Worm (Caenorhabditis elegans) whole organism, L4 larva: Measurements from ENCODE around the gene B0416.3.

Experiments used
- F26F4.8 ChIP-seq: fragments of 200-800 bp; sonication (Bioruptor generic); conservative IDR thresholded peaks from 2 replicates; pipeline ENCODE4 v1.3.6; 2022; ENCODE audit warnings: missing genetic modification characterization, missing compliant biosample characterization
- F44E2.7 ChIP-seq: fragments of 200-800 bp; sonication (Bioruptor generic); IDR thresholded peaks from 2 replicates; pipeline ENCODE4 v2.1.2; 2022; ENCODE audit warnings: missing genetic modification characterization, missing compliant biosample characterization
- R02D3.7 ChIP-seq: fragments of 150-350 bp; sonication (generic microtip); optimal IDR thresholded peaks from 3 replicates; lab custom pipeline; 2014; ENCODE audit warnings: missing biosample characterization, missing genetic modification characterization
- T20F7.1 ChIP-seq: fragments of 200-800 bp; sonication (Bioruptor generic); optimal IDR thresholded peaks from 2 replicates; lab custom pipeline; 2018; ENCODE audit warnings: mild to moderate bottlenecking, missing genetic modification characterization, missing compliant biosample characterization
- Y75B8A.6 ChIP-seq: fragments of 200-800 bp; sonication (Bioruptor generic); IDR thresholded peaks from 2 replicates; pipeline ENCODE4 v1.3.6; 2022; ENCODE audit warnings: missing genetic modification reagents, missing genetic modification characterization, missing compliant biosample characterization
- ZK337.2 ChIP-seq: fragments of 200-800 bp; sonication (Bioruptor generic); IDR thresholded peaks from 2 replicates; pipeline ENCODE4 v1.3.6; 2022; ENCODE audit warnings: missing genetic modification reagents, missing genetic modification characterization, missing compliant biosample characterization
- ZK546.5 ChIP-seq, 2 experiments: sonication (generic microtip); optimal IDR thresholded peaks; 2 replicates each; lab custom pipeline; 2017; ENCODE audit warnings: missing biosample characterization in 2 of 2, missing genetic modification characterization in 2 of 2
- aha-1 ChIP-seq: fragments of 150-350 bp; peaks from one replicate; lab custom pipeline; 2014; ENCODE audit warnings: missing biosample characterization, missing genetic modification characterization
- attf-4 ChIP-seq: sonication (generic microtip); optimal IDR thresholded peaks from 3 replicates; lab custom pipeline; 2017; ENCODE audit warnings: missing biosample characterization, missing genetic modification characterization
- ceh-20 ChIP-seq: fragments of 200-800 bp; sonication (Bioruptor generic); IDR thresholded peaks from 2 replicates; pipeline ENCODE4 v1.3.6; 2022; ENCODE audit warnings: missing genetic modification reagents, missing genetic modification characterization, missing compliant biosample characterization
- ceh-28 ChIP-seq: fragments of 150-350 bp; optimal IDR thresholded peaks from 2 replicates; lab custom pipeline; 2014; ENCODE audit warnings: missing biosample characterization, missing genetic modification reagents, missing genetic modification characterization
- ceh-32 ChIP-seq: sonication (generic microtip); optimal IDR thresholded peaks from 2 replicates; lab custom pipeline; 2016; ENCODE audit warnings: mild to moderate bottlenecking, missing genetic modification characterization, missing compliant biosample characterization; ENCODE audit not compliant: poor library complexity
- ceh-44 ChIP-seq: fragments of 200-800 bp; sonication (Bioruptor generic); IDR thresholded peaks from 2 replicates; pipeline ENCODE4 v1.3.6; 2022; ENCODE audit warnings: missing genetic modification reagents, missing genetic modification characterization, missing compliant biosample characterization
- ceh-62 ChIP-seq: sonication (generic microtip); optimal IDR thresholded peaks from 2 replicates; lab custom pipeline; 2017; ENCODE audit warnings: missing biosample characterization, missing genetic modification characterization
- ces-1 ChIP-seq: fragments of 150-350 bp; sonication (generic microtip); optimal IDR thresholded peaks from 4 replicates; lab custom pipeline; 2014; ENCODE audit warnings: missing biosample characterization, missing genetic modification reagents, missing genetic modification characterization
- ctbp-1 ChIP-seq: fragments of 200-800 bp; sonication (Bioruptor generic); IDR thresholded peaks from 2 replicates; pipeline ENCODE4 v1.3.6; 2022; ENCODE audit warnings: missing genetic modification reagents, missing genetic modification characterization, missing compliant biosample characterization
- daf-16 ChIP-seq, 3 experiments: sonication (generic microtip); optimal IDR thresholded peaks; 2 replicates each; lab custom pipeline; 2016 to 2017; ENCODE audit warnings: missing genetic modification characterization in 3 of 3, missing genetic modification reagents in 3 of 3, mild to moderate bottlenecking in 2 of 3, missing compliant biosample characterization in 2 of 3, missing biosample characterization in 1 of 3, moderate library complexity in 1 of 3
- daf-8 ChIP-seq: fragments of 200-800 bp; sonication (Bioruptor generic); IDR thresholded peaks from 2 replicates; pipeline ENCODE4 v1.3.6; 2022; ENCODE audit warnings: missing genetic modification characterization, missing compliant biosample characterization
- dmd-6 ChIP-seq: fragments of 200-800 bp; sonication (Bioruptor generic); IDR thresholded peaks from 2 replicates; pipeline ENCODE4 v1.3.6; 2022; ENCODE audit warnings: missing genetic modification reagents, missing genetic modification characterization, missing compliant biosample characterization
- dmd-8 ChIP-seq: fragments of 200-800 bp; sonication (Bioruptor generic); IDR thresholded peaks from 2 replicates; pipeline ENCODE4 v1.3.6; 2022; ENCODE audit warnings: missing genetic modification characterization, missing compliant biosample characterization
- egl-43 ChIP-seq: fragments of 200-800 bp; sonication (Bioruptor generic); IDR thresholded peaks from 2 replicates; pipeline ENCODE4 v1.3.6; 2022; ENCODE audit warnings: missing genetic modification reagents, missing genetic modification characterization, missing compliant biosample characterization
- fos-1 ChIP-seq: fragments of 150-350 bp; optimal IDR thresholded peaks from 2 replicates; lab custom pipeline; 2014; ENCODE audit warnings: missing biosample characterization, missing genetic modification characterization
- hlh-30 ChIP-seq: sonication (generic microtip); optimal IDR thresholded peaks from 2 replicates; lab custom pipeline; 2017; ENCODE audit warnings: antibody characterized with exemption, mild to moderate bottlenecking, missing genetic modification characterization, missing compliant biosample characterization; ENCODE audit not compliant: insufficient read depth
- hmg-1.1 ChIP-seq: fragments of 200-800 bp; sonication (Bioruptor generic); IDR thresholded peaks from 2 replicates; pipeline ENCODE4 v1.3.6; 2022; ENCODE audit warnings: missing genetic modification reagents, missing genetic modification characterization, missing compliant biosample characterization
- jun-1 ChIP-seq: fragments of 150-350 bp; optimal IDR thresholded peaks from 2 replicates; lab custom pipeline; 2014; ENCODE audit warnings: missing biosample characterization, missing genetic modification reagents, missing genetic modification characterization
- lin-1 ChIP-seq: fragments of 200-800 bp; sonication (Bioruptor generic); IDR thresholded peaks from 2 replicates; pipeline ENCODE4 v1.3.6; 2022; ENCODE audit warnings: missing genetic modification reagents, missing genetic modification characterization, missing compliant biosample characterization
- lin-15B ChIP-seq: fragments of 150-350 bp; sonication (generic microtip); optimal IDR thresholded peaks from 3 replicates; lab custom pipeline; 2014; ENCODE audit warnings: missing biosample characterization, missing genetic modification characterization
- lin-29 ChIP-seq: fragments of 200-800 bp; sonication (Bioruptor generic); IDR thresholded peaks from 2 replicates; pipeline ENCODE4 v1.3.6; 2022; ENCODE audit warnings: missing genetic modification reagents, missing genetic modification characterization, missing compliant biosample characterization
- lin-39 ChIP-seq: fragments of 150-350 bp; optimal IDR thresholded peaks from 2 replicates; lab custom pipeline; 2014; ENCODE audit warnings: missing biosample characterization, missing genetic modification reagents, missing genetic modification characterization
- lsy-2 ChIP-seq, 2 experiments: fragments of 150-350 bp in 1 of 2; sonication (generic microtip) in 1 of 2; optimal IDR thresholded peaks; 2 replicates each; lab custom pipeline; 2014 to 2017; ENCODE audit warnings: missing biosample characterization in 2 of 2, missing genetic modification characterization in 2 of 2
- mdl-1 ChIP-seq, 2 experiments: fragments of 150-350 bp in 1 of 2; sonication (generic microtip) in 1 of 2; optimal IDR thresholded peaks; 2 replicates each; lab custom pipeline; 2014 to 2017; ENCODE audit warnings: missing biosample characterization in 2 of 2, missing genetic modification characterization in 2 of 2
- mep-1 ChIP-seq: fragments of 150-350 bp; sonication (generic microtip); optimal IDR thresholded peaks from 3 replicates; lab custom pipeline; 2014; ENCODE audit warnings: missing biosample characterization, missing genetic modification characterization
- mxl-2 ChIP-seq: fragments of 200-800 bp; sonication (Bioruptor generic); conservative IDR thresholded peaks from 2 replicates; pipeline ENCODE4 v1.3.6; 2022; ENCODE audit warnings: missing genetic modification reagents, missing genetic modification characterization, missing compliant biosample characterization
- nhr-102 ChIP-seq: sonication (generic microtip); optimal IDR thresholded peaks from 2 replicates; lab custom pipeline; 2016; ENCODE audit warnings: mild to moderate bottlenecking, missing genetic modification characterization, moderate library complexity, missing compliant biosample characterization
- nhr-237 ChIP-seq: sonication (generic microtip); optimal IDR thresholded peaks from 2 replicates; lab custom pipeline; 2017; ENCODE audit warnings: missing biosample characterization, missing genetic modification characterization
- nhr-28 ChIP-seq: fragments of 150-350 bp; optimal IDR thresholded peaks from 2 replicates; lab custom pipeline; 2014; ENCODE audit warnings: missing biosample characterization, missing genetic modification characterization
- nhr-41 ChIP-seq: fragments of 200-800 bp; sonication (Bioruptor generic); IDR thresholded peaks from 2 replicates; pipeline ENCODE4 v1.3.6; 2022; ENCODE audit warnings: missing genetic modification reagents, missing genetic modification characterization, missing compliant biosample characterization
- nhr-48 ChIP-seq: sonication (generic microtip); optimal IDR thresholded peaks from 2 replicates; lab custom pipeline; 2016; ENCODE audit warnings: mild to moderate bottlenecking, missing genetic modification characterization, missing compliant biosample characterization
- nhr-6 ChIP-seq: fragments of 150-350 bp; optimal IDR thresholded peaks from 2 replicates; lab custom pipeline; 2014; ENCODE audit warnings: missing biosample characterization, missing genetic modification characterization
- nhr-76 ChIP-seq: fragments of 150-350 bp; optimal IDR thresholded peaks from 2 replicates; lab custom pipeline; 2014; ENCODE audit warnings: missing biosample characterization, missing genetic modification characterization
- nhr-77 ChIP-seq: fragments of 150-350 bp; optimal IDR thresholded peaks from 2 replicates; lab custom pipeline; 2014; ENCODE audit warnings: missing biosample characterization, missing genetic modification characterization
- pha-4 ChIP-seq, 2 experiments: fragments of 150-350 bp in 1 of 2; fragments of 200-800 bp in 1 of 2; sonication (Bioruptor generic) in 1 of 2; IDR thresholded peaks in 1 of 2; optimal IDR thresholded peaks in 1 of 2; 2 replicates each; pipeline versions ENCODE4 v1.3.6 to Lab custom; 2014 to 2022; ENCODE audit warnings: missing genetic modification characterization in 2 of 2, missing genetic modification reagents in 2 of 2, missing biosample characterization in 1 of 2, missing compliant biosample characterization in 1 of 2
- sdz-12 ChIP-seq: fragments of 200-800 bp; sonication (Bioruptor generic); optimal IDR thresholded peaks from 2 replicates; lab custom pipeline; 2018; ENCODE audit warnings: mild to moderate bottlenecking, missing genetic modification characterization, missing compliant biosample characterization
- skn-1 ChIP-seq: fragments of 150-350 bp; optimal IDR thresholded peaks from 2 replicates; lab custom pipeline; 2014; ENCODE audit warnings: missing biosample characterization, missing genetic modification characterization
- spr-1 ChIP-seq: sonication (generic microtip); optimal IDR thresholded peaks from 2 replicates; lab custom pipeline; 2016; ENCODE audit warnings: mild to moderate bottlenecking, missing genetic modification characterization, missing compliant biosample characterization
- spr-3 ChIP-seq: fragments of 200-800 bp; sonication (Bioruptor generic); optimal IDR thresholded peaks from 2 replicates; lab custom pipeline; 2018; ENCODE audit warnings: mild to moderate bottlenecking, missing genetic modification characterization, missing compliant biosample characterization
- unc-130 ChIP-seq: sonication (generic microtip); optimal IDR thresholded peaks from 2 replicates; lab custom pipeline; 2016; ENCODE audit warnings: missing genetic modification reagents, missing genetic modification characterization, missing compliant biosample characterization
- unc-62 ChIP-seq, 3 experiments: fragments of 150-350 bp in 1 of 3; sonication (generic microtip); optimal IDR thresholded peaks in 2 of 3; peaks in 1 of 3; 1 replicate in 1 of 3; 2 replicates in 2 of 3; lab custom pipeline; 2014 to 2017; ENCODE audit warnings: missing biosample characterization in 3 of 3, missing genetic modification characterization in 3 of 3, missing genetic modification reagents in 3 of 3, missing genotype in 1 of 3
- vab-7 ChIP-seq: fragments of 200-800 bp; sonication (Bioruptor generic); IDR thresholded peaks from 2 replicates; pipeline ENCODE4 v1.3.6; 2022; ENCODE audit warnings: missing genetic modification reagents, missing genetic modification characterization, missing compliant biosample characterization
- ztf-11 ChIP-seq: fragments of 150-350 bp; optimal IDR thresholded peaks from 2 replicates; lab custom pipeline; 2014; ENCODE audit warnings: missing biosample characterization, missing genetic modification characterization
- ztf-7 ChIP-seq: fragments of 150-350 bp; optimal IDR thresholded peaks from 2 replicates; lab custom pipeline; 2014; ENCODE audit warnings: missing biosample characterization, missing genetic modification characterization

The B0416.3 gene

ce11 chrX:9271886-9272285 is 19.6 kb upstream of the B0416.3 start:
- TF ChIP-seq nhr-28 (peak; percentile 75), spr-3 (GFP tag; lab: Kevin White, UChicago) (no peak), R02D3.7 (tag; lab: Kevin White, UChicago) (no peak), unc-130 (GFP tag; lab: Kevin White, UChicago) (no peak), F44E2.7 (GFP tag; lab: Robert Waterston, UW) (no peak), ceh-20 (GFP tag; lab: Robert Waterston, UW) (no peak), ceh-62 (tag; lab: Kevin White, UChicago) (no peak), F26F4.8 (no peak), mdl-1 (tag; optimal IDR thresholded peaks at IDR 0.05; lab: Kevin White, UChicago) (no peak), spr-1 (no peak), nhr-237 (tag; lab: Kevin White, UChicago) (no peak), ceh-28 (no peak), lin-1 (GFP tag; lab: Robert Waterston, UW) (no peak), attf-4 (tag; lab: Kevin White, UChicago) (no peak), nhr-102 (tag; lab: Kevin White, UChicago) (no peak), hlh-30 (tag; lab: Kevin White, UChicago) (no peak), mep-1 (tag; lab: Kevin White, UChicago) (no peak), ceh-44 (GFP tag; lab: Robert Waterston, UW) (no peak), daf-8 (GFP tag; lab: Robert Waterston, UW) (no peak), daf-16 (GFP tag; optimal IDR thresholded peaks at IDR 0.05; lab: Kevin White, UChicago) (no peak), daf-16 (tag; optimal IDR thresholded peaks at IDR 0.05; lab: Kevin White, UChicago) (no peak), aha-1 (tag; lab: Kevin White, UChicago) (peak; percentile 94), nhr-48 (tag; lab: Kevin White, UChicago) (no peak), lin-15B (tag; lab: Kevin White, UChicago) (no peak), ztf-11 (tag; lab: Kevin White, UChicago) (no peak), fos-1 (tag; lab: Kevin White, UChicago) (no peak), ces-1 (no peak), ZK337.2 (GFP tag; lab: Robert Waterston, UW) (no peak), nhr-41 (GFP tag; lab: Robert Waterston, UW) (peak; percentile 52; the same call in 1 of the 2 replicates), lsy-2 (tag; optimal IDR thresholded peaks at IDR 0.05; lab: Kevin White, UChicago) (no peak), ctbp-1 (no peak), dmd-8 (GFP tag; lab: Robert Waterston, UW) (no peak), lin-29 (GFP tag; lab: Robert Waterston, UW) (no peak), skn-1 (tag; lab: Kevin White, UChicago) (no peak), ceh-32 (tag; lab: Kevin White, UChicago) (no peak), nhr-77 (peak; percentile 25), mxl-2 (no peak), nhr-6 (tag; lab: Kevin White, UChicago) (peak; percentile 51), jun-1 (no peak), pha-4 (GFP tag; IDR thresholded peaks at IDR 0.05; lab: Robert Waterston, UW) (0 out of 2 replicates have a peak, but pooled peaks have one; percentile 35), pha-4 (tag; optimal IDR thresholded peaks at IDR 0.05; lab: Kevin White, UChicago) (no peak), hmg-1.1 (GFP tag; lab: Robert Waterston, UW) (no peak), T20F7.1 (GFP tag; lab: Kevin White, UChicago) (no peak), ZK546.5 (tag; optimal IDR thresholded peaks at IDR 0.05; lab: Kevin White, UChicago) (no peak), Y75B8A.6 (GFP tag; lab: Robert Waterston, UW) (no peak), nhr-76 (tag; lab: Kevin White, UChicago) (no peak), unc-62 (GFP tag; optimal IDR thresholded peaks at IDR 0.05 in 1 of 2; lab: Kevin White, UChicago) (peak in 1 of 2 experiments; percentile 43), unc-62 (tag; optimal IDR thresholded peaks at IDR 0.05; lab: Kevin White, UChicago) (no peak), lin-39 (tag; lab: Kevin White, UChicago) (no peak), dmd-6 (GFP tag; lab: Robert Waterston, UW) (peak; percentile 82), ztf-7 (tag; lab: Kevin White, UChicago) (no peak), egl-43 (GFP tag; lab: Robert Waterston, UW) (no peak), sdz-12 (GFP tag; lab: Kevin White, UChicago) (no peak), vab-7 (GFP tag; lab: Robert Waterston, UW) (no peak)
